Fruit fly (Drosophila melanogaster): ENCODE results near the gene Tk.

Tk gene

DNA sequence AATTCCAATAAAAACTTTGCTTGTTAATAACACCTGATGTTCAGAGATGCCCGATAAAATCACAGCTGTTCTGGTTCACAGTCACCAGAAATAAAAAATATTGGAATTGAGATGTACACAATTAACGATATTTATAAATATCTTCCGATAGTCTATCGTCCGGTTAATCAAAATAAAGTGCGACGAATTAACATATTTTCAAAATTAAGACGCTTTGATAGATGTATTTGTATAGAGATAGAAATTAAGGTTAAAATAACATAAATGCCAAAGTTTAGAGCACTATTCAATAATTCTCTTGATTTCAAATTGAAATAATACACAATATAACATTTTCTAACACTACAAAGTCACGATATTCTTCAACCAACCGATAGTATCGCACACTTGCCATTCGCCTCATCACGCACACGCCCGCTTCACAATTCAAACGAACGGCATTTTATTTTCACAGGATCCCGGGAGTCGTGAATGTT lies 42.5 kb downstream of the Tk start, which contains the start of the genes CG3281 and aurA (continued):
- TF ChIP-seq D19B (GFP tag; optimal IDR thresholded peaks at IDR 0.05) (peak; percentile 26), CG14860 (GFP tag; IDR thresholded peaks at IDR 0.05; ENCODE audit: partially characterized antibody) (peak; percentile 96), Myb (GFP tag; optimal IDR thresholded peaks at IDR 0.05) (peak; percentile 89), Rfx (GFP tag; IDR thresholded peaks at IDR 0.05) (peak; percentile 76), Oaz (GFP tag; IDR thresholded peaks at IDR 0.05) (no peak), CG3838 (GFP tag; optimal IDR thresholded peaks at IDR 0.05) (peak; percentile 14), Sin3A (optimal IDR thresholded peaks at IDR 0.05) (peak; percentile 90), vnd (GFP tag; IDR thresholded peaks at IDR 0.05; ENCODE audit: partially characterized antibody) (peak; percentile 97), pb (GFP tag; optimal IDR thresholded peaks at IDR 0.05) (peak; percentile 10), CG3726 (GFP tag; IDR thresholded peaks at IDR 0.05) (no peak), CG11504 (tag; optimal IDR thresholded peaks at IDR 0.05) (peak; percentile 71), Optix (GFP tag; IDR thresholded peaks at IDR 0.05) (no peak), odd (GFP tag; optimal IDR thresholded peaks at IDR 0.05) (no peak), Dfd (GFP tag; optimal IDR thresholded peaks at IDR 0.05) (no peak), CG9876 (GFP tag; optimal IDR thresholded peaks at IDR 0.05) (peak; percentile 68), Drgx (GFP tag; IDR thresholded peaks at IDR 0.05) (no peak), HmgZ (tag; optimal IDR thresholded peaks at IDR 0.05) (peak; percentile 66), CG14667 (GFP tag; IDR thresholded peaks at IDR 0.05) (no peak), CG1233 (GFP tag; optimal IDR thresholded peaks at IDR 0.05) (peak; percentile 45), Dbx (GFP tag; IDR thresholded peaks at IDR 0.05) (peak; percentile 74; the same call in 2 of the 3 replicates), E2f2 (GFP tag; IDR thresholded peaks at IDR 0.05) (peak; percentile 89), CG17359 (tag; optimal IDR thresholded peaks at IDR 0.05) (peak; percentile 60), CG4282 (GFP tag; optimal IDR thresholded peaks at IDR 0.05) (peak; percentile 36), CG15696 (tag; optimal IDR thresholded peaks at IDR 0.05) (peak; percentile 69), CG10267 (tag; optimal IDR thresholded peaks at IDR 0.05) (peak; percentile 98), MTF-1 (GFP tag; optimal IDR thresholded peaks at IDR 0.05; ENCODE audit: borderline replicate concordance) (peak; percentile 7), gfzf (GFP tag; optimal IDR thresholded peaks at IDR 0.05) (peak; percentile 43), CG2875 (GFP tag; optimal IDR thresholded peaks at IDR 0.05) (no peak), lab (GFP tag; optimal IDR thresholded peaks at IDR 0.05) (no peak), CG3847 (GFP tag; IDR thresholded peaks at IDR 0.05) (peak; percentile 88), CG11695 (GFP tag; IDR thresholded peaks at IDR 0.05) (peak; percentile 50; the same call in 1 of the 3 replicates), Xbp1 (GFP tag; optimal IDR thresholded peaks at IDR 0.05) (peak; percentile 81), CG12942 (GFP tag; optimal IDR thresholded peaks at IDR 0.05) (peak; percentile 60), CG10654 (GFP tag; optimal IDR thresholded peaks at IDR 0.05) (peak; percentile 61), chm (GFP tag; IDR thresholded peaks at IDR 0.05) (no peak), disco-r (GFP tag; optimal IDR thresholded peaks at IDR 0.05) (peak; percentile 42), shn (GFP tag; optimal IDR thresholded peaks at IDR 0.05) (peak; percentile 80), trh (GFP tag; optimal IDR thresholded peaks at IDR 0.05) (peak; percentile 36), sd (tag; optimal IDR thresholded peaks at IDR 0.05) (peak; percentile 73), CG5180 (GFP tag; optimal IDR thresholded peaks at IDR 0.05) (no peak), pan (optimal IDR thresholded peaks at IDR 0.05) (no peak), pan (GFP tag; optimal IDR thresholded peaks at IDR 0.05 in 1 of 2, IDR thresholded peaks at IDR 0.05 in 1 of 2) (peak in 1 of 2 experiments; percentile 40), ase (GFP tag; IDR thresholded peaks at IDR 0.05) (peak; percentile 32; the same call in 1 of the 3 replicates), CG15514 (GFP tag; optimal IDR thresholded peaks at IDR 0.05) (peak; percentile 83), Fer1 (GFP tag; optimal IDR thresholded peaks at IDR 0.05) (peak; percentile 62), chinmo (GFP tag; IDR thresholded peaks at IDR 0.05; ENCODE audit: partially characterized antibody) (peak; percentile 86; the same call in 3 of the 4 replicates), Ets65A (GFP tag) (peak; percentile 96), row (GFP tag; IDR thresholded peaks at IDR 0.05) (peak; percentile 95), crp (GFP tag; optimal IDR thresholded peaks at IDR 0.05) (peak; percentile 94 to 96), CG3407 (GFP tag; optimal IDR thresholded peaks at IDR 0.05) (peak; percentile 1), Meics (GFP tag; optimal IDR thresholded peaks at IDR 0.05) (peak; percentile 61)
